Worm (Caenorhabditis elegans) whole organism, midembryonic: Measurements from ENCODE around the gene F22F7.4.

Source experiments
- T22C8.4 ChIP-seq: fragments of 200-800 bp; sonication (Bioruptor generic); IDR thresholded peaks from 2 replicates; pipeline ENCODE4 v1.3.6; 2022; ENCODE audit warnings: missing genetic modification characterization, missing compliant biosample characterization
- cog-1 ChIP-seq: sonication (generic microtip); optimal IDR thresholded peaks from 2 replicates; lab custom pipeline; 2016; ENCODE audit warnings: missing genetic modification characterization, missing compliant biosample characterization
- flt-1 ChIP-seq: fragments of 200-800 bp; sonication (Bioruptor generic); IDR thresholded peaks from 2 replicates; pipeline ENCODE4 v1.3.6; 2022; ENCODE audit warnings: missing genetic modification characterization, missing compliant biosample characterization
- klf-2 ChIP-seq: fragments of 200-800 bp; sonication (Bioruptor generic); conservative IDR thresholded peaks from 2 replicates; pipeline ENCODE4 v1.3.6; 2022; ENCODE audit warnings: missing genetic modification reagents, missing genetic modification characterization, missing compliant biosample characterization
- med-1 ChIP-seq: sonication (generic microtip); optimal IDR thresholded peaks from 2 replicates; lab custom pipeline; 2017; ENCODE audit warnings: missing genetic modification characterization, mild to moderate bottlenecking, missing compliant biosample characterization, antibody characterized with exemption, missing genetic modification reagents; ENCODE audit not compliant: insufficient read depth
- ref-1 ChIP-seq: fragments of 200-800 bp; sonication (Bioruptor generic); conservative IDR thresholded peaks from 2 replicates; pipeline ENCODE4 v1.3.6; 2022; ENCODE audit warnings: missing genetic modification reagents, missing genetic modification characterization, missing compliant biosample characterization
- tab-1 ChIP-seq: fragments of 200-800 bp; sonication (Bioruptor generic); IDR thresholded peaks from 2 replicates; pipeline ENCODE4 v1.3.6; 2022; ENCODE audit warnings: missing genetic modification characterization, missing compliant biosample characterization
- ztf-23 ChIP-seq: fragments of 200-800 bp; sonication (Bioruptor generic); IDR thresholded peaks from 2 replicates; pipeline ENCODE4 v1.3.6; 2022; ENCODE audit warnings: missing genetic modification reagents, missing genetic modification characterization, missing compliant biosample characterization
- ztf-29 ChIP-seq: fragments of 200-800 bp; sonication (Bioruptor generic); IDR thresholded peaks from 2 replicates; pipeline ENCODE4 v1.3.6; 2022; ENCODE audit warnings: missing genetic modification reagents, missing genetic modification characterization, missing compliant biosample characterization

The F22F7.4 gene

DNA sequence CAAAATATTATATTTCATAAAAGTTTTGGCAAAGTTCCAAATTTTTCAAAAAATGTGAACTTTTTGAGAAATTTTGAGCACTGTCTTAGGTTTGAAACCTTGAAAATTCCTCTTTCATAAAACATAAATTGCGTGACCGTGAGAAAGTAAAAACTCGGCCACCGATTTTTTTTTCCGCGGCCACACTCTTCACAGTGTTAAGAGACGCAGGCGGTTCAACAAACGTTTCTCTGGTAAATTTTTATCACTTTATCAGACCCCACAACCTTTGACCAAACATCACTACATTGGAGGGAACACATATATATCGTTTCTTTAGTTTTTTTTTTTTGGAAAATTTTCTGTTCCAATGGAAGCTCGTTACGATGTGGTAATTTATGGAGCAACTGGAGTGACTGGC is 16.6 kb upstream of the F22F7.4 start, which contains the start of gene F22F7.2:
F22F7.2 (plus strand) TSS at position 266 of the 400 bp plus-strand sequence.
- TF ChIP-seq ztf-23 (GFP tag; lab: Robert Waterston, UW): no peak
- no peak for TF ChIP-seq ref-1 (GFP tag; lab: Robert Waterston, UW)
- TF ChIP-seq flt-1: no peak
- TF ChIP-seq cog-1 (tag; lab: Kevin White, UChicago): no peak
- TF ChIP-seq tab-1 (GFP tag; lab: Robert Waterston, UW): no peak
- no peak for TF ChIP-seq ztf-29 (GFP tag; lab: Robert Waterston, UW)
- no peak for TF ChIP-seq med-1 (GFP tag; lab: Kevin White, UChicago)
- no peak for TF ChIP-seq T22C8.4 (GFP tag; lab: Robert Waterston, UW)
- no peak for TF ChIP-seq klf-2 (GFP tag; lab: Robert Waterston, UW)

ce11 chrV:2121910-2122362 is 16.1 kb upstream of the F22F7.4 start, which contains the start of gene F22F7.8:
F22F7.8 (minus strand) TSS chrV:2121960.
- TF ChIP-seq flt-1: no peak
- TF ChIP-seq ref-1 (GFP tag; lab: Robert Waterston, UW): no peak
- TF ChIP-seq cog-1 (tag; lab: Kevin White, UChicago): no peak
- no peak for TF ChIP-seq ztf-23 (GFP tag; lab: Robert Waterston, UW)
- no peak for TF ChIP-seq klf-2 (GFP tag; lab: Robert Waterston, UW)
- no peak for TF ChIP-seq T22C8.4 (GFP tag; lab: Robert Waterston, UW)
- TF ChIP-seq med-1 (GFP tag; lab: Kevin White, UChicago): no peak
- TF ChIP-seq ztf-29 (GFP tag; lab: Robert Waterston, UW): no peak
- TF ChIP-seq tab-1 (GFP tag; lab: Robert Waterston, UW): no peak

- TF ChIP-seq T22C8.4 (GFP tag; lab: Robert Waterston, UW): no peak
- TF ChIP-seq ztf-29 (GFP tag; lab: Robert Waterston, UW): no peak
- no peak for TF ChIP-seq ztf-23 (GFP tag; lab: Robert Waterston, UW)
- no peak for TF ChIP-seq med-1 (GFP tag; lab: Kevin White, UChicago)
- TF ChIP-seq tab-1 (GFP tag; lab: Robert Waterston, UW): no peak
- TF ChIP-seq ref-1 (GFP tag; lab: Robert Waterston, UW): no peak
- TF ChIP-seq cog-1 (tag; lab: Kevin White, UChicago): no peak
Measured at ce11 chrV:2119529-2119928, 13.7 kb upstream of the F22F7.4 start, which contains the start of gene F22F7.11. F22F7.11 (plus strand) TSS chrV:2119829.

DNA sequence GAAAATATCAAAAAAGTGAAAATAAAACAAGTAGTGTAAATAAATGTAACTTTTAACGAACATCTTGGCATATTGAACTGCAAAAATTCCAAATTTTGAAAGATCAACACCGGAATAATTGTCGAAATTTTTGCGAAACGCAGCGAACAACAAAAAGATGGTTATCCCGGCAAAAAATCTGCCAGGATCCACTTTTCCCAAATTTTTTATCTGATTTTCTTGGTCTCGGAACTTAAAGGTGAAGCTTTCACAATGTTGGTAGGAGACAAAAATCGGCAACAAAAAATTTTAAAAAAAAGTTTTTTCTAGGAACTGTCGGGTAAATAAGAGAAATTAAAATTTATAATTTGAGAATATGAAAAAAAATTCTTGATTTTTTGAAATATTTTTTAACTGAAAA is 12.7 kb upstream of the F22F7.4 start, which contains the start of gene bgnt-1.2:
bgnt-1.2 (minus strand) TSS at position 101 of the 400 bp plus-strand sequence.
- TF ChIP-seq klf-2 (GFP tag; lab: Robert Waterston, UW): no peak
- no peak for TF ChIP-seq T22C8.4 (GFP tag; lab: Robert Waterston, UW)
- no peak for TF ChIP-seq flt-1
- TF ChIP-seq tab-1 (GFP tag; lab: Robert Waterston, UW): no peak
- TF ChIP-seq ztf-23 (GFP tag; lab: Robert Waterston, UW): no peak
- no peak for TF ChIP-seq ztf-29 (GFP tag; lab: Robert Waterston, UW)
- no peak for TF ChIP-seq med-1 (GFP tag; lab: Kevin White, UChicago)
- TF ChIP-seq cog-1 (tag; lab: Kevin White, UChicago): no peak
- TF ChIP-seq ref-1 (GFP tag; lab: Robert Waterston, UW): no peak

DNA sequence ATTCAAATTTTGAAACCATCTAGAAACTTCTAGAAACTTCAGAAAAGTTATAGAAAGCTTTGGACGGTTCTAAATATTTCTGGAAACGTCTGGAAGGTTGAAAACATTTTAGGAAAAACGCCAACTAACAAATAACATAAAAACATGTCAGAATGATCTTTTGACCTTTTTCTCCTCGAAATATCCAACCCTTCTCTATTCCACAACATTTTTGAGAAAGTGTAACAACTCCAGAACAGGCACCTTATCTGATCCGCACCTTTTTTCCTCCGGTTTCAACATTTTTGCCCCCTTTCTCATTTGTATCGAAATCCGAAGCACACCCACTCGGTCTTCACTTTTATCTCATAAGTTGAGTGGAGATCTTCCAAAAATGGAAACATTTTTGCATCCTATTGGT is 4.5 kb upstream of the F22F7.4 start, which contains the start of gene F22F7.3:
F22F7.3 (plus strand) TSS at position 301 of the 400 bp plus-strand sequence.
- TF ChIP-seq med-1 (GFP tag; lab: Kevin White, UChicago) (no peak), flt-1 (no peak), klf-2 (GFP tag; lab: Robert Waterston, UW) (no peak), ztf-29 (GFP tag; lab: Robert Waterston, UW) (no peak), tab-1 (GFP tag; lab: Robert Waterston, UW) (no peak), ref-1 (GFP tag; lab: Robert Waterston, UW) (no peak), ztf-23 (GFP tag; lab: Robert Waterston, UW) (no peak), T22C8.4 (GFP tag; lab: Robert Waterston, UW) (no peak), cog-1 (tag; lab: Kevin White, UChicago) (no peak)

DNA sequence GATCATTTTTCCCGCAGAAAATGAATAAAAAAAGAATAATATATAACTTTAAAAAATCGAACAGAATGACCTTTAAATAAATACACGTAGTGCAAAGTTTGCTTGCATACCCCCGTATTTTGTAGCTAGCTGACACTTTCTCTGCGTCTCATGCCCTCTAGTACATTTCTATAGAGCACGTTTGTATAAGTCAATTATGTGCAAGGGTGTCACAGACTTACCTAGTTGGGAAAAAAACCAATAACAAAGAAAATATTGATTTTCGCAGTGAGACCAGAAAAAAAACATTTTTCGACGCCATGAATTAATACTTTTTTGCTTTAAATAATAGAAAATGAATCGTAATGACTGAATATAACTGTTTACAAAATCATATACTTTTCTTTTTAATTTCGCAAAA is 3.4 kb upstream of the F22F7.4 start, which contains the start of gene ckb-4:
ckb-4 (minus strand) TSS at position 140 of the 400 bp plus-strand sequence.
- no peak for TF ChIP-seq cog-1 (tag; lab: Kevin White, UChicago)

DNA sequence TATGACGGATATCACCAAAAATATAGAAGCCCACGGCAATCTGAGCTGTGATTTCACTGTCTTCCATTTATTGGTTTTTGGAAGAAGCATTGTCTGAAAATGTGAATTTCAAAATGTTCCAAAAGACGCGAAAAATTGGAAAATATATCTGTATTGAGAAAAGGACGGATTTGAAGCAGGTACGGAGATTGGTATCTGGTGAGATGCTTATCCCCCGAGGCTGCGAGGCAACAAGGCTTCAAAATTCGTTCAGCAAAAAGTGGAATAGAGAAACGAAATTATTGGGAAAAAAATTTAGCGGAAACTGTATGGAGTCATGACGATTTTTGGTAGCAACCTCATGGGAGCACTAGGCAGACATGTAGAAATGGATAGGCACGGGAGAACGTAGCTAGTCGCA is 2.8 kb downstream of the F22F7.4 start, which contains the start of gene F36F12.1:
F36F12.1 (minus strand) TSS at position 101 of the 400 bp plus-strand sequence.
- no peak for TF ChIP-seq T22C8.4 (GFP tag; lab: Robert Waterston, UW)
- TF ChIP-seq tab-1 (GFP tag; lab: Robert Waterston, UW): no peak
- no peak for TF ChIP-seq klf-2 (GFP tag; lab: Robert Waterston, UW)
- no peak for TF ChIP-seq cog-1 (tag; lab: Kevin White, UChicago)
- no peak for TF ChIP-seq flt-1
- TF ChIP-seq ref-1 (GFP tag; lab: Robert Waterston, UW): no peak

DNA sequence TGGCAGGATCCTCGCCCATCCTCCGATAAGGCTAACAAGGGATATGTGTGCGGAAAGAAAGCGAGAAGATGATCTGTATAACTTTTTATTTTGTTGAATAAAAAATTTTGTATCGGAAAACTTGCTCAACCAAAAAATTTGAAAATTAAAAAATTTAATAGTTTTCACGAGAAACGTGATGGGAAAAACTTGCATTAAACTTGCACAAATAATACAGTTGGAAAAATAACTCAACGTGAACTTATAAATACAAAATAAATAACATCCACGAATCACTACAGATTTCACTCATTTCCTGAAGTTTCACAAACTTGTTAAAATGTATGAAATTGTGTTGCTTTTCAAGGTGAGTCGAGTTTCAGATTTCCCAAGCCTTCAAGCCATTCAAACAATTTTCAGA is 6.8 kb downstream of the F22F7.4 start, which contains the start of gene F36F12.7:
F36F12.7 (plus strand) TSS at position 301 of the 400 bp plus-strand sequence.
- no peak for TF ChIP-seq klf-2 (GFP tag; lab: Robert Waterston, UW)

- TF ChIP-seq cog-1 (tag; lab: Kevin White, UChicago) (no peak), ztf-23 (GFP tag; lab: Robert Waterston, UW) (no peak), ztf-29 (GFP tag; lab: Robert Waterston, UW) (no peak), klf-2 (GFP tag; lab: Robert Waterston, UW) (no peak), flt-1 (no peak), med-1 (GFP tag; lab: Kevin White, UChicago) (no peak), T22C8.4 (GFP tag; lab: Robert Waterston, UW) (no peak), ref-1 (GFP tag; lab: Robert Waterston, UW) (no peak), tab-1 (GFP tag; lab: Robert Waterston, UW) (no peak)
Measured at ce11 chrV:2097653-2098052, 8.2 kb downstream of the F22F7.4 start, which contains the start of gene clec-208. clec-208 (plus strand) TSS chrV:2097953.
